Worm (Caenorhabditis elegans) whole organism, late embryonic: ENCODE results near the gene F44E5.5.

Experiments used
- ama-1 ChIP-seq: fragments of 150-350 bp; optimal IDR thresholded peaks from 2 replicates; lab custom pipeline; 2014
- fkh-10 ChIP-seq: fragments of 150-350 bp; optimal IDR thresholded peaks from 2 replicates; lab custom pipeline; 2014; ENCODE audit warnings: missing biosample characterization, missing genetic modification reagents, missing genetic modification characterization
- odd-2 ChIP-seq: sonication (generic microtip); optimal IDR thresholded peaks from 2 replicates; lab custom pipeline; 2017; ENCODE audit warnings: antibody characterized with exemption, mild to moderate bottlenecking, missing genetic modification characterization, missing compliant biosample characterization
- pha-4 ChIP-seq: fragments of 150-350 bp; optimal IDR thresholded peaks from 2 replicates; lab custom pipeline; 2018; ENCODE audit warnings: missing biosample characterization, missing genetic modification reagents, missing genetic modification characterization
- unc-42 ChIP-seq: sonication (generic microtip); optimal IDR thresholded peaks from 2 replicates; lab custom pipeline; 2016; ENCODE audit warnings: missing genotype, missing genetic modification characterization, missing compliant biosample characterization

DNA sequence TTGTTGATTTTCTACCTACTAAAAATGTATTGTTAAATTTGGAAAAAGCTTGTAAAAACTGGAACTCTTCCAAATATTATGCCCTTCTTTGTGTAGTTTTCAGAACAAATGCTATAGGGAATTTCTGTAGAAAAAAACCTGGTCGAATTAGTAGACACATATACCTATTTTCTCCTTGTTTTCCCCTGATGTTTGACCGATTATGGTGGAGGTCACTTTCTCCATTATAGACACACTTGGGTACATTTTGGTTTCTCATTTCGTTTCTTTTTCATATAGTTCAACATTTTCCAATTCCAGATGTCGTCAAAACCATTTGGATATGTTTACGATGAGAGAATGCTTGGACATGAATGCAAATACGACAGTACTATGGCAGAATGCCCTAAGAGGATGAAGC lies 39.3 kb downstream of the F44E5.5 start, which contains the start of gene hda-5:
- TF ChIP-seq odd-2 (tag; lab: Kevin White, UChicago) = no peak
- no peak for TF ChIP-seq unc-42
- TF ChIP-seq fkh-10 (GFP tag; lab: Kevin White, UChicago) = no peak
- no peak for TF ChIP-seq ama-1 (lab: Kevin White, UChicago)
- no peak for TF ChIP-seq pha-4 (tag; lab: Kevin White, UChicago)
